Worm (Caenorhabditis elegans): Measurements from ENCODE around the gene sdz-35.

ce11 chrII:3234725-3235124 lies 26.1 kb upstream of the sdz-35 start, which contains the start of gene C17F4.8:
- TF ChIP-seq klf-2 (GFP tag; conservative IDR thresholded peaks at IDR 0.05) (no peak), tab-1 (GFP tag; IDR thresholded peaks at IDR 0.05) (no peak), T22C8.4 (GFP tag; IDR thresholded peaks at IDR 0.05) (no peak), flt-1 (GFP tag; IDR thresholded peaks at IDR 0.05) (no peak)

Measured in whole organism, midembryonic.